Fruit fly (Drosophila melanogaster) whole organism, wandering third instar larva: ENCODE measurements around the gene CG33160.

Experiments
- Abd-B ChIP-seq: fragments of >200 bp; optimal IDR thresholded peaks from 2 replicates; lab custom pipeline; 2017; ENCODE audit warnings: missing biosample characterization, missing genetic modification characterization
- Hr78 ChIP-seq: fragments of >200 bp; optimal IDR thresholded peaks from 2 replicates; lab custom pipeline; 2017; ENCODE audit warnings: missing biosample characterization, missing genetic modification characterization
- Mio ChIP-seq: sonication (Bioruptor generic); optimal IDR thresholded peaks from 2 replicates; lab custom pipeline; 2016; ENCODE audit warnings: missing biosample characterization, missing genetic modification characterization
- Myc ChIP-seq: fragments of >200 bp; optimal IDR thresholded peaks from 2 replicates; lab custom pipeline; 2017
- OdsH ChIP-seq: fragments of 200-800 bp; sonication (Bioruptor generic); optimal IDR thresholded peaks from 2 replicates; lab custom pipeline; 2016; ENCODE audit warnings: missing biosample characterization, mild to moderate bottlenecking, missing genetic modification characterization
- dl ChIP-seq, 2 experiments: fragments of 175-275, 200-275 bp in 1 of 2; fragments of 200-275 bp in 1 of 2; sonication (Bioruptor generic); optimal IDR thresholded peaks; lab custom pipeline; 2018; ENCODE audit warnings: mild to moderate bottlenecking in 2 of 2, missing biosample characterization in 2 of 2, missing genetic modification characterization in 2 of 2, moderate library complexity in 2 of 2; ENCODE audit not compliant: partially characterized antibody in 2 of 2, insufficient read depth in 1 of 2
- h ChIP-seq: fragments of 200-800 bp; sonication (Bioruptor generic); optimal IDR thresholded peaks from 3 replicates; lab custom pipeline; 2016; ENCODE audit warnings: missing biosample characterization, mild to moderate bottlenecking, missing genetic modification characterization
- jim ChIP-seq: fragments of 175-275, 200-325 bp; sonication (Bioruptor generic); optimal IDR thresholded peaks from 2 replicates; lab custom pipeline; 2016; ENCODE audit warnings: missing biosample characterization, mild to moderate bottlenecking, missing genetic modification characterization
- pan ChIP-seq: fragments of >200 bp; optimal IDR thresholded peaks from 2 replicates; lab custom pipeline; 2017
- psq ChIP-seq: fragments of 200-800 bp; sonication (Bioruptor generic); optimal IDR thresholded peaks from 3 replicates; lab custom pipeline; 2017; ENCODE audit warnings: missing biosample characterization, mild to moderate bottlenecking, missing genetic modification characterization, moderate library complexity
- rgr ChIP-seq: fragments of 200-800 bp; sonication (Bioruptor generic); optimal IDR thresholded peaks from 3 replicates; lab custom pipeline; 2016; ENCODE audit warnings: missing biosample characterization, mild to moderate bottlenecking, missing genetic modification characterization
- usp ChIP-seq: fragments of >200 bp; optimal IDR thresholded peaks from 2 replicates; lab custom pipeline; 2017; ENCODE audit warnings: missing biosample characterization, missing genetic modification characterization

- TF ChIP-seq dl (GFP tag; optimal IDR thresholded peaks at IDR 0.05; lab: Kevin White, UChicago; ENCODE audit: insufficient read depth in 1 of 2, partially characterized antibody in 2 of 2) (no peak), psq (GFP tag; lab: Kevin White, UChicago) (no peak), Myc (lab: Kevin White, UChicago) (no peak), pan (lab: Kevin White, UChicago) (no peak), Mio (GFP tag; lab: Kevin White, UChicago) (no peak), rgr (GFP tag; lab: Kevin White, UChicago) (no peak), Hr78 (GFP tag; lab: Kevin White, UChicago) (no peak), Abd-B (GFP tag; lab: Kevin White, UChicago) (no peak), jim (no peak), OdsH (no peak), usp (GFP tag; lab: Kevin White, UChicago) (no peak), h (no peak)
Measured at dm6 chr3L:3205349-3205748, 814 bp downstream of the CG33160 start, which contains the start of gene CG32277.
